Fruit fly (Drosophila melanogaster) whole organism, prepupa: ENCODE data around the gene Vha16-3.

Experiments
- Blimp-1 ChIP-seq: fragments of 200-800 bp; sonication (Bioruptor generic); optimal IDR thresholded peaks from 3 replicates; lab custom pipeline; 2017; ENCODE audit warnings: missing biosample characterization, missing genetic modification characterization, mild to moderate bottlenecking, moderate library complexity, missing genetic modification reagents
- CG10631 ChIP-seq: fragments of 200-800 bp; sonication (Bioruptor generic); optimal IDR thresholded peaks from 2 replicates; lab custom pipeline; 2016; ENCODE audit warnings: missing biosample characterization, missing genetic modification characterization
- CG10669 ChIP-seq: fragments of 200-800 bp; sonication (Bioruptor generic); optimal IDR thresholded peaks from 3 replicates; lab custom pipeline; 2018; ENCODE audit warnings: missing biosample characterization, mild to moderate bottlenecking, missing genetic modification characterization, moderate library complexity
- CG11294 ChIP-seq: fragments of 200-800 bp; sonication (Bioruptor generic); IDR thresholded peaks from 2 replicates; pipeline ENCODE4 v1.3.6; 2022; ENCODE audit warnings: missing biosample characterization, missing genetic modification characterization
- CG15336 ChIP-seq: fragments of 200-800 bp; sonication (Bioruptor generic); IDR thresholded peaks from 2 replicates; pipeline ENCODE4 v1.3.6; 2022; ENCODE audit warnings: missing biosample characterization, missing genetic modification characterization
- CG1621 ChIP-seq: fragments of 200-800 bp; sonication (Bioruptor generic); optimal IDR thresholded peaks from 3 replicates; lab custom pipeline; 2018; ENCODE audit warnings: missing biosample characterization, mild to moderate bottlenecking, missing genetic modification characterization
- CG16779 ChIP-seq: fragments of 200-800 bp; sonication (Bioruptor generic); optimal IDR thresholded peaks from 3 replicates; lab custom pipeline; 2017; ENCODE audit warnings: missing biosample characterization, mild to moderate bottlenecking, missing genetic modification characterization
- CG3032 ChIP-seq: fragments of 200-800 bp; optimal IDR thresholded peaks from 2 replicates; lab custom pipeline; 2019; ENCODE audit warnings: missing biosample characterization, mild to moderate bottlenecking, missing genetic modification characterization, moderate library complexity
- CG31627 ChIP-seq: fragments of 200-800 bp; sonication (Bioruptor generic); optimal IDR thresholded peaks from 3 replicates; lab custom pipeline; 2016; ENCODE audit warnings: missing biosample characterization, missing genetic modification characterization
- CG32006 ChIP-seq: fragments of 200-800 bp; sonication (Bioruptor generic); optimal IDR thresholded peaks from 3 replicates; lab custom pipeline; 2017; ENCODE audit warnings: missing biosample characterization, mild to moderate bottlenecking, missing genetic modification characterization
- CG3919 ChIP-seq: fragments of 200-800 bp; sonication (Bioruptor generic); optimal IDR thresholded peaks from 3 replicates; lab custom pipeline; 2016; ENCODE audit warnings: missing biosample characterization, missing genetic modification characterization
- CG4318 ChIP-seq: fragments of 200-800 bp; sonication (Bioruptor generic); optimal IDR thresholded peaks from 3 replicates; lab custom pipeline; 2017; ENCODE audit warnings: missing biosample characterization, mild to moderate bottlenecking, missing genetic modification characterization
- CG6163 ChIP-seq: fragments of 200-800 bp; sonication (Bioruptor generic); IDR thresholded peaks from 3 replicates; pipeline ENCODE4 v1.3.6; 2022; ENCODE audit warnings: missing biosample characterization, missing genetic modification characterization
- CG6276 ChIP-seq: fragments of 200-800 bp; sonication (Bioruptor generic); optimal IDR thresholded peaks from 2 replicates; lab custom pipeline; 2017; ENCODE audit warnings: missing biosample characterization, mild to moderate bottlenecking, missing genetic modification characterization
- CG6808 ChIP-seq: fragments of 200-800 bp; sonication (Bioruptor generic); optimal IDR thresholded peaks from 3 replicates; lab custom pipeline; 2017; ENCODE audit warnings: missing biosample characterization, missing genetic modification characterization, mild to moderate bottlenecking, moderate library complexity, missing genetic modification reagents
- CG6854 ChIP-seq: fragments of 200-800 bp; sonication (Bioruptor generic); optimal IDR thresholded peaks from 2 replicates; lab custom pipeline; 2017; ENCODE audit warnings: missing biosample characterization, mild to moderate bottlenecking, missing genetic modification characterization
- CG7368 ChIP-seq: fragments of 200-800 bp; sonication (Bioruptor generic); optimal IDR thresholded peaks from 3 replicates; lab custom pipeline; 2016; ENCODE audit warnings: missing biosample characterization, missing genetic modification characterization
- CG8119 ChIP-seq: fragments of 200-800 bp; sonication (Bioruptor generic); IDR thresholded peaks from 3 replicates; pipeline ENCODE4 v1.3.6; 2022; ENCODE audit warnings: missing biosample characterization, missing genetic modification characterization
- CG8632 ChIP-seq: fragments of 200-800 bp; sonication (Bioruptor generic); optimal IDR thresholded peaks from 3 replicates; lab custom pipeline; 2016; ENCODE audit warnings: missing biosample characterization, missing genetic modification characterization
- CG9139 ChIP-seq: fragments of 200-800 bp; sonication (Bioruptor generic); optimal IDR thresholded peaks from 3 replicates; lab custom pipeline; 2017; ENCODE audit warnings: missing biosample characterization, mild to moderate bottlenecking, missing genetic modification characterization
- Eip75B ChIP-seq: fragments of 200-800 bp; sonication (Bioruptor generic); optimal IDR thresholded peaks from 3 replicates; lab custom pipeline; 2016; ENCODE audit warnings: missing biosample characterization, missing genetic modification characterization
- Eip78C ChIP-seq: fragments of 200-800 bp; sonication (Bioruptor generic); peaks from one replicate; lab custom pipeline; 2016; ENCODE audit warnings: missing biosample characterization, missing genetic modification characterization
- Ets21C ChIP-seq: fragments of 200-800 bp; sonication (Bioruptor generic); optimal IDR thresholded peaks from 3 replicates; lab custom pipeline; 2016; ENCODE audit warnings: missing biosample characterization, missing genetic modification characterization
- Ets96B ChIP-seq: fragments of 200-800 bp; optimal IDR thresholded peaks from 2 replicates; lab custom pipeline; 2019; ENCODE audit warnings: missing biosample characterization, mild to moderate bottlenecking, missing genetic modification characterization, moderate library complexity
- Gug ChIP-seq: fragments of 200-800 bp; sonication (Bioruptor generic); IDR thresholded peaks from 2 replicates; pipeline ENCODE4 v1.3.6; 2022; ENCODE audit warnings: missing biosample characterization, missing genetic modification characterization
- Hr38 ChIP-seq: sonication (Bioruptor generic); optimal IDR thresholded peaks from 2 replicates; lab custom pipeline; 2016; ENCODE audit warnings: missing biosample characterization, missing genetic modification characterization
- Hr39 ChIP-seq: fragments of 200-800 bp; sonication (Bioruptor generic); optimal IDR thresholded peaks from 2 replicates; lab custom pipeline; 2016; ENCODE audit warnings: missing biosample characterization, missing genetic modification characterization
- Hr4 ChIP-seq: fragments of 200-800 bp; sonication (Bioruptor generic); optimal IDR thresholded peaks from 3 replicates; lab custom pipeline; 2016; ENCODE audit warnings: missing biosample characterization, missing genetic modification characterization
- Lpt ChIP-seq: fragments of 200-800 bp; sonication (Bioruptor generic); optimal IDR thresholded peaks from 3 replicates; lab custom pipeline; 2016; ENCODE audit warnings: missing biosample characterization, missing genetic modification characterization
- Met ChIP-seq: fragments of 200-800 bp; sonication (Bioruptor generic); optimal IDR thresholded peaks from 3 replicates; lab custom pipeline; 2016; ENCODE audit warnings: missing biosample characterization, missing genetic modification characterization
- OdsH ChIP-seq: fragments of 200-800 bp; sonication (Bioruptor generic); optimal IDR thresholded peaks from 3 replicates; lab custom pipeline; 2016; ENCODE audit warnings: missing biosample characterization, missing genetic modification characterization
- Smox ChIP-seq: fragments of 200-800 bp; sonication (Bioruptor generic); optimal IDR thresholded peaks from 3 replicates; lab custom pipeline; 2016; ENCODE audit warnings: missing biosample characterization, missing genetic modification characterization
- Sox102F ChIP-seq: fragments of 200-800 bp; sonication (Bioruptor generic); optimal IDR thresholded peaks from 2 replicates; lab custom pipeline; 2016; ENCODE audit warnings: missing biosample characterization, mild to moderate bottlenecking, missing genetic modification characterization
- Sox14 ChIP-seq: fragments of 200-800 bp; sonication (Bioruptor generic); optimal IDR thresholded peaks from 3 replicates; lab custom pipeline; 2016; ENCODE audit warnings: missing biosample characterization, missing genetic modification characterization
- achi ChIP-seq: fragments of 200-800 bp; sonication (Bioruptor generic); optimal IDR thresholded peaks from 3 replicates; lab custom pipeline; 2016; ENCODE audit warnings: missing biosample characterization, missing genetic modification characterization
- acj6 ChIP-seq: fragments of 200-800 bp; sonication (Bioruptor generic); optimal IDR thresholded peaks from 3 replicates; lab custom pipeline; 2016; ENCODE audit warnings: missing biosample characterization, missing genetic modification characterization
- cyc ChIP-seq: fragments of 200-800 bp; sonication (Bioruptor generic); optimal IDR thresholded peaks from 3 replicates; lab custom pipeline; 2016; ENCODE audit warnings: missing biosample characterization, missing genetic modification characterization
- dac ChIP-seq: fragments of 200-800 bp; sonication (Bioruptor generic); optimal IDR thresholded peaks from 2 replicates; lab custom pipeline; 2017; ENCODE audit warnings: missing biosample characterization, mild to moderate bottlenecking, missing genetic modification characterization
- dsx ChIP-seq: fragments of 200-800 bp; optimal IDR thresholded peaks from 3 replicates; lab custom pipeline; 2019; ENCODE audit warnings: missing biosample characterization, mild to moderate bottlenecking, missing genetic modification characterization, moderate library complexity; ENCODE audit not compliant: poor library complexity, severe bottlenecking
- eg ChIP-seq: fragments of 200-800 bp; sonication (Bioruptor generic); IDR thresholded peaks from 3 replicates; pipeline ENCODE4 v1.3.6; 2022; ENCODE audit warnings: missing biosample characterization, missing genetic modification characterization
- esn ChIP-seq: fragments of 200-800 bp; sonication (Bioruptor generic); optimal IDR thresholded peaks from 2 replicates; lab custom pipeline; 2016; ENCODE audit warnings: missing biosample characterization, mild to moderate bottlenecking, missing genetic modification characterization, moderate library complexity
- fd59A ChIP-seq: fragments of 200-800 bp; sonication (Bioruptor generic); optimal IDR thresholded peaks from 2 replicates; lab custom pipeline; 2017; ENCODE audit warnings: missing biosample characterization, mild to moderate bottlenecking, missing genetic modification characterization, missing genetic modification reagents
- fd85E ChIP-seq: fragments of 200-800 bp; sonication (Bioruptor generic); optimal IDR thresholded peaks from 3 replicates; lab custom pipeline; 2016; ENCODE audit warnings: missing biosample characterization, missing genetic modification characterization
- fkh ChIP-seq: fragments of 200-800 bp; sonication (Bioruptor generic); optimal IDR thresholded peaks from 3 replicates; lab custom pipeline; 2017; ENCODE audit warnings: missing biosample characterization, mild to moderate bottlenecking, missing genetic modification characterization, moderate library complexity
- lz ChIP-seq: fragments of 200-800 bp; sonication (Bioruptor generic); optimal IDR thresholded peaks from 3 replicates; lab custom pipeline; 2016; ENCODE audit warnings: missing biosample characterization, missing genetic modification characterization
- net ChIP-seq: fragments of 200-800 bp; sonication (Bioruptor generic); optimal IDR thresholded peaks from 3 replicates; lab custom pipeline; 2016; ENCODE audit warnings: missing biosample characterization, missing genetic modification characterization
- pdm3 ChIP-seq: fragments of 200-800 bp; sonication (Bioruptor generic); optimal IDR thresholded peaks from 3 replicates; lab custom pipeline; 2016; ENCODE audit warnings: missing biosample characterization, missing genetic modification characterization
- salr ChIP-seq, 2 experiments: fragments of 200-800 bp; sonication (Bioruptor generic); optimal IDR thresholded peaks; 3 replicates each; lab custom pipeline; 2016 to 2018; ENCODE audit warnings: missing biosample characterization in 2 of 2, missing genetic modification characterization in 2 of 2, mild to moderate bottlenecking in 1 of 2
- ss ChIP-seq, 2 experiments: fragments of 200-800 bp; sonication (Bioruptor generic); optimal IDR thresholded peaks; 2 replicates in 1 of 2; 3 replicates in 1 of 2; lab custom pipeline; 2017 to 2018; ENCODE audit warnings: mild to moderate bottlenecking in 2 of 2, missing biosample characterization in 2 of 2, missing genetic modification characterization in 2 of 2, moderate library complexity in 1 of 2
- svp ChIP-seq: fragments of 200-800 bp; sonication (Bioruptor generic); peaks from one replicate; lab custom pipeline; 2016; ENCODE audit warnings: missing biosample characterization, missing genetic modification characterization
- vri ChIP-seq: fragments of 200-800 bp; sonication (Bioruptor generic); optimal IDR thresholded peaks from 3 replicates; lab custom pipeline; 2016; ENCODE audit warnings: missing biosample characterization, mild to moderate bottlenecking, missing genetic modification characterization

Vha16-3 gene

DNA sequence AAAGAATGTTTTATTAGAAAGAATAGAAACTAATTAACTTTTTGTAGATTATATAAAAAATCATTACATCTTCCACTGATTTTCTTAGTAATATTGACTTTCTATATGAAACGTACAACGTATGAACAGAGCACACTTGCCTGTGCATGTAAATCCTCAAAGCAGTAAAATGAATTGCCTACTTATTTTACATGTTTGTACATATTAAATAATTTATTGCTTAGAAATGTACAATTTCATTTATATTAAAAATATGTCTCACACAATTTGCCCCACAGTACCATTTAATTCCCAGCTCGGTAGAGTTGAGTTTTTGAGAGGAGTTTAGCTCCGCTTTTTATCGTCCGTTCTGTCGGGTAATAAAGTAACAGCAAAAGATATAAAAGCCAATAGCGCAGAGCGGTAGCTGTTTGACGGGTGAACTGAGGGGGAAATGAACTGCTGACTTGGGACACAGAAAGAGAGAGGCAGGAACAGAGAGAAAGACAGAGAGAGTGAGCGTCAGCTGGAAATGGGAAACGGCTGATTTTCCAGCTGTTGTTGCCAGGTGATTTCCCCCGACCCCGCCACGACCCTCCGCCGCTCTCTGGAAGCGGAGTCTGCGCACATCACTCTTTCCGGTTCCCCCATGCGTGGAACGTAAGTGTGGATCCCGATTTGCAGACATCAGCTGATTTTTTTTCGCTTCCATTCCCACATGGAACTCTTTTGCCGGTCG is 20.2 kb downstream of the Vha16-3 start:
- TF ChIP-seq Blimp-1 (GFP tag; lab: Kevin White, UChicago) (no peak), achi (GFP tag; lab: Kevin White, UChicago) (peak; percentile 25), dsx (GFP tag; lab: Kevin White, UChicago) (no peak), svp (GFP tag; lab: Kevin White, UChicago) (peak; percentile 68), CG6808 (GFP tag; lab: Kevin White, UChicago) (no peak), CG9139 (GFP tag; lab: Kevin White, UChicago) (peak; percentile 51), CG3032 (tag; lab: Kevin White, UChicago) (peak; percentile 24), CG8119 (GFP tag; lab: Robert Waterston, UW) (0 out of 3 replicates have a peak, but pooled peaks have one; percentile 24), acj6 (GFP tag; lab: Kevin White, UChicago) (peak; percentile 54), Hr4 (GFP tag; lab: Kevin White, UChicago) (peak; percentile 54), Sox14 (no peak), CG7368 (GFP tag; lab: Kevin White, UChicago) (no peak), CG10631 (GFP tag; lab: Kevin White, UChicago) (peak; percentile 60), Hr39 (GFP tag; lab: Kevin White, UChicago) (no peak), fd59A (GFP tag; lab: Kevin White, UChicago) (no peak), ss (GFP tag; optimal IDR thresholded peaks at IDR 0.05; lab: Kevin White, UChicago) (peak; percentile 22 to 60), fd85E (peak; percentile 40), cyc (GFP tag; lab: Kevin White, UChicago) (peak; percentile 21), Smox (peak; percentile 50), Ets21C (GFP tag; lab: Kevin White, UChicago) (no peak), Lpt (GFP tag; lab: Kevin White, UChicago) (no peak), CG16779 (tag; lab: Kevin White, UChicago) (no peak), esn (GFP tag; lab: Kevin White, UChicago) (peak; percentile 33), Sox102F (peak; percentile 15), CG32006 (GFP tag; lab: Kevin White, UChicago) (peak; percentile 67), OdsH (GFP tag; lab: Kevin White, UChicago) (peak; percentile 62), CG1621 (tag; lab: Kevin White, UChicago) (no peak), eg (peak; percentile 35; the same call in 1 of the 3 replicates), pdm3 (GFP tag; lab: Kevin White, UChicago) (peak; percentile 45), CG10669 (peak; percentile 41), CG3919 (GFP tag; lab: Kevin White, UChicago) (peak; percentile 13), Hr38 (no peak), CG4318 (no peak), CG8632 (GFP tag; lab: Kevin White, UChicago) (peak; percentile 36), lz (GFP tag; lab: Kevin White, UChicago) (peak; percentile 9), CG6163 (GFP tag; lab: Robert Waterston, UW) (peak; percentile 36; the same call in 1 of the 3 replicates), CG15336 (GFP tag; lab: Robert Waterston, UW) (peak; percentile 23; the same call in 1 of the 2 replicates), Met (GFP tag; lab: Kevin White, UChicago) (peak; percentile 41), fkh (GFP tag; lab: Kevin White, UChicago) (no peak), salr (GFP tag; optimal IDR thresholded peaks at IDR 0.05; lab: Kevin White, UChicago) (peak in 1 of 2 experiments; percentile 44), Eip75B (GFP tag; lab: Kevin White, UChicago) (no peak), CG6276 (GFP tag; lab: Kevin White, UChicago) (no peak), net (GFP tag; lab: Kevin White, UChicago) (no peak), CG6854 (GFP tag; lab: Kevin White, UChicago) (peak; percentile 80), Eip78C (GFP tag; lab: Kevin White, UChicago) (peak; percentile 64), Ets96B (tag; lab: Kevin White, UChicago) (peak; percentile 25), dac (GFP tag; lab: Kevin White, UChicago) (no peak), Gug (GFP tag; lab: Robert Waterston, UW) (no peak), CG11294 (GFP tag; lab: Robert Waterston, UW) (no peak), vri (GFP tag; lab: Kevin White, UChicago) (peak; percentile 25), CG31627 (no peak)
